Worm (Caenorhabditis elegans) whole organism, L1 larva: ENCODE measurements around the gene abi-1.
A peak's percentile ranks its signal among the peaks of the same experiment; 100 is the strongest.

ENCODE experiments used
- Y116A8C.19 ChIP-seq: sonication (generic microtip); optimal IDR thresholded peaks from 2 replicates; lab custom pipeline; 2016; ENCODE audit warnings: missing compliant biosample characterization, missing genetic modification characterization, borderline replicate concordance
- aha-1 ChIP-seq: fragments of 150-350 bp; optimal IDR thresholded peaks from 2 replicates; lab custom pipeline; 2014; ENCODE audit warnings: missing biosample characterization, missing genetic modification characterization
- aly-2 ChIP-seq: fragments of 150-350 bp; optimal IDR thresholded peaks from 2 replicates; lab custom pipeline; 2014; ENCODE audit warnings: missing biosample characterization, missing genetic modification characterization
- blmp-1 ChIP-seq: fragments of 150-350 bp; optimal IDR thresholded peaks from 2 replicates; lab custom pipeline; 2014; ENCODE audit warnings: missing biosample characterization, missing genetic modification characterization
- ceh-88 ChIP-seq: fragments of 200-800 bp; sonication (Bioruptor generic); IDR thresholded peaks from 2 replicates; pipeline ENCODE4 v1.3.6; 2022; ENCODE audit warnings: missing genetic modification characterization, missing compliant biosample characterization
- dpl-1 ChIP-seq, 3 experiments: fragments of 150-350 bp in 2 of 3; sonication (generic microtip) in 1 of 3; optimal IDR thresholded peaks; 2 replicates each; lab custom pipeline; 2014 to 2017; ENCODE audit warnings: missing biosample characterization in 3 of 3, missing genetic modification characterization in 3 of 3, missing genetic modification reagents in 3 of 3
- dsc-1 ChIP-seq: sonication (generic microtip); optimal IDR thresholded peaks from 2 replicates; lab custom pipeline; 2016; ENCODE audit warnings: mild to moderate bottlenecking, missing genetic modification characterization, missing compliant biosample characterization
- efl-1 ChIP-seq, 4 experiments: fragments of 150-350 bp; optimal IDR thresholded peaks in 3 of 4; peaks in 1 of 4; 1 replicate in 1 of 4; 2 replicates in 3 of 4; lab custom pipeline; 2014; ENCODE audit warnings: missing biosample characterization in 2 of 4, missing genetic modification characterization in 2 of 4, missing genetic modification reagents in 2 of 4
- efl-3 ChIP-seq: fragments of 200-800 bp; sonication (Bioruptor generic); optimal IDR thresholded peaks from 2 replicates; lab custom pipeline; 2018; ENCODE audit warnings: mild to moderate bottlenecking, missing genetic modification characterization, missing compliant biosample characterization
- elt-2 ChIP-seq: sonication (generic microtip); optimal IDR thresholded peaks from 2 replicates; lab custom pipeline; 2016; ENCODE audit warnings: missing genetic modification characterization, mild to moderate bottlenecking, inconsistent platforms, missing compliant biosample characterization, missing genetic modification reagents
- ets-5 ChIP-seq: fragments of 200-800 bp; sonication (Bioruptor generic); IDR thresholded peaks from 2 replicates; pipeline ENCODE4 v1.3.6; 2022; ENCODE audit warnings: missing genetic modification characterization, missing compliant biosample characterization
- fkh-10 ChIP-seq: sonication (generic microtip); optimal IDR thresholded peaks from 2 replicates; lab custom pipeline; 2017; ENCODE audit warnings: missing biosample characterization, missing genetic modification reagents, missing genetic modification characterization
- grh-1 ChIP-seq: fragments of 200-800 bp; sonication (Bioruptor generic); IDR thresholded peaks from 2 replicates; pipeline ENCODE4 v1.3.6; 2022; ENCODE audit warnings: missing genetic modification reagents, missing genetic modification characterization, missing compliant biosample characterization
- hlh-17 ChIP-seq: fragments of 200-800 bp; sonication (Bioruptor generic); optimal IDR thresholded peaks from 2 replicates; lab custom pipeline; 2018; ENCODE audit warnings: missing genetic modification characterization, mild to moderate bottlenecking, missing compliant biosample characterization, moderate library complexity, borderline replicate concordance
- jun-1 ChIP-seq: fragments of 150-350 bp; optimal IDR thresholded peaks from 2 replicates; lab custom pipeline; 2014; ENCODE audit warnings: missing biosample characterization, missing genetic modification reagents, missing genetic modification characterization
- lin-15B ChIP-seq: fragments of 150-350 bp; sonication (generic microtip); optimal IDR thresholded peaks from 3 replicates; lab custom pipeline; 2014; ENCODE audit warnings: missing biosample characterization, missing genetic modification characterization
- lin-35 ChIP-seq, 2 experiments: fragments of 150-350 bp; optimal IDR thresholded peaks; 2 replicates each; lab custom pipeline; 2014; ENCODE audit warnings: missing biosample characterization in 2 of 2, missing genetic modification characterization in 2 of 2, missing genetic modification reagents in 2 of 2
- lsy-2 ChIP-seq, 2 experiments: fragments of 150-350 bp; optimal IDR thresholded peaks; 2 replicates each; lab custom pipeline; 2014; ENCODE audit warnings: missing biosample characterization in 2 of 2, missing genetic modification characterization in 2 of 2
- mdl-1 ChIP-seq, 2 experiments: fragments of 150-350 bp; optimal IDR thresholded peaks; 2 replicates each; lab custom pipeline; 2014 to 2017; ENCODE audit warnings: missing biosample characterization in 2 of 2, missing genetic modification characterization in 2 of 2, inconsistent platforms in 1 of 2
- mep-1 ChIP-seq: fragments of 150-350 bp; optimal IDR thresholded peaks from 2 replicates; lab custom pipeline; 2014; ENCODE audit warnings: missing biosample characterization, missing genetic modification characterization
- nhr-19 ChIP-seq: fragments of 200-800 bp; sonication (Bioruptor generic); conservative IDR thresholded peaks from 2 replicates; pipeline ENCODE4 v1.3.6; 2022; ENCODE audit warnings: missing genetic modification characterization, missing compliant biosample characterization
- nhr-47 ChIP-seq: sonication (generic microtip); optimal IDR thresholded peaks from 2 replicates; lab custom pipeline; 2016; ENCODE audit warnings: mild to moderate bottlenecking, missing genetic modification characterization, moderate library complexity, missing compliant biosample characterization
- nhr-71 ChIP-seq: sonication (generic microtip); optimal IDR thresholded peaks from 2 replicates; lab custom pipeline; 2016; ENCODE audit warnings: mild to moderate bottlenecking, missing genetic modification characterization, moderate library complexity, missing compliant biosample characterization
- nhr-76 ChIP-seq: sonication (generic microtip); optimal IDR thresholded peaks from 2 replicates; lab custom pipeline; 2017; ENCODE audit warnings: missing biosample characterization, missing genetic modification characterization
- nhr-84 ChIP-seq: sonication (generic microtip); optimal IDR thresholded peaks from 2 replicates; lab custom pipeline; 2017; ENCODE audit warnings: missing biosample characterization, missing genetic modification characterization
- nhr-85 ChIP-seq: sonication (generic microtip); peaks from one replicate; lab custom pipeline; 2016; ENCODE audit warnings: missing genetic modification characterization, inconsistent platforms, missing compliant biosample characterization
- nhr-90 ChIP-seq: sonication (generic microtip); optimal IDR thresholded peaks from 2 replicates; lab custom pipeline; 2016; ENCODE audit warnings: mild to moderate bottlenecking, missing genetic modification characterization, missing compliant biosample characterization; ENCODE audit not compliant: poor library complexity
- pax-3 ChIP-seq: fragments of 200-800 bp; sonication (Bioruptor generic); optimal IDR thresholded peaks from 2 replicates; lab custom pipeline; 2018; ENCODE audit warnings: mild to moderate bottlenecking, missing genetic modification characterization, moderate library complexity, missing compliant biosample characterization
- snpc-4 ChIP-seq: fragments of 150-350 bp; optimal IDR thresholded peaks from 2 replicates; lab custom pipeline; 2014; ENCODE audit warnings: missing biosample characterization, missing genetic modification characterization
- snu-23 ChIP-seq: sonication (generic microtip); optimal IDR thresholded peaks from 2 replicates; lab custom pipeline; 2016; ENCODE audit warnings: missing genetic modification characterization, missing compliant biosample characterization
- sptf-1 ChIP-seq: fragments of 150-350 bp; optimal IDR thresholded peaks from 2 replicates; lab custom pipeline; 2014; ENCODE audit warnings: missing biosample characterization, missing genetic modification characterization
- swsn-7 ChIP-seq: sonication (generic microtip); optimal IDR thresholded peaks from 2 replicates; lab custom pipeline; 2016; ENCODE audit warnings: missing genetic modification characterization, missing compliant biosample characterization
- tbx-2 ChIP-seq: sonication (generic microtip); optimal IDR thresholded peaks from 2 replicates; lab custom pipeline; 2016; ENCODE audit warnings: missing genetic modification characterization, missing compliant biosample characterization
- tlp-1 ChIP-seq: fragments of 150-350 bp; optimal IDR thresholded peaks from 2 replicates; lab custom pipeline; 2014; ENCODE audit warnings: missing biosample characterization, missing genetic modification characterization
- unc-130 ChIP-seq: fragments of 150-350 bp; optimal IDR thresholded peaks from 2 replicates; lab custom pipeline; 2017; ENCODE audit warnings: missing biosample characterization, missing genetic modification characterization, inconsistent platforms
- unc-62 ChIP-seq: fragments of 150-350 bp; optimal IDR thresholded peaks from 2 replicates; lab custom pipeline; 2014; ENCODE audit warnings: missing biosample characterization, missing genetic modification reagents, missing genetic modification characterization
- unc-86 ChIP-seq: sonication (generic microtip); optimal IDR thresholded peaks from 2 replicates; lab custom pipeline; 2016; ENCODE audit warnings: missing genetic modification characterization, missing compliant biosample characterization
- xbp-1 ChIP-seq: sonication (generic microtip); optimal IDR thresholded peaks from 2 replicates; lab custom pipeline; 2016; ENCODE audit warnings: missing genetic modification characterization, missing compliant biosample characterization
- ztf-4 ChIP-seq: fragments of 150-350 bp; optimal IDR thresholded peaks from 2 replicates; lab custom pipeline; 2014; ENCODE audit warnings: missing biosample characterization, missing genetic modification characterization

abi-1 gene

DNA sequence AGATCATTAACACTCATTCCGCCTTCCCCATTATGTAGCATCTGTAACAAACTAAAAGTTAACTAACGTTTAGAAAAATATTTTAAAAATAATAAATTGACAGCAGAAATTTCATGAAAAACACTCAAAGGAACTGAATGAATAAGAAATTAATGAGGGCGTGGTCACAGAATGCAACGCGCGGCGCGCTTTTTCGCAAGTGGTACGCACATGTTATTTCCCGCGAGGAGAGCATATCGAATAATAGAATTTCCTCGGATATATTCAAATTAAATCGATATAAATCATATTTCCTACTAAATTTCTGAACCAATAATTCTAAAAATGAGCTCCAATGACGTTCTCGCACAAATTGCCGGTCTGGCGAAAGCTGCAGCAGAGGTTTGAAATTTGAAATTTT is at the start of gene abi-1, which contains the start of gene arle-14:
abi-1 (minus strand) TSS at position 51 of the 400 bp plus-strand sequence.
arle-14 (plus strand) TSS at position 217 of the 400 bp plus-strand sequence.
- TF ChIP-seq nhr-76 (tag; lab: Kevin White, UChicago) (no peak), unc-130 (tag; lab: Kevin White, UChicago) (peak; percentile 9), ztf-4 (tag; lab: Kevin White, UChicago) (no peak), snpc-4 (no peak), nhr-84 (tag; lab: Kevin White, UChicago) (no peak), ceh-88 (GFP tag; lab: Robert Waterston, UW) (no peak), efl-1 (optimal IDR thresholded peaks at IDR 0.05; lab: Kevin White, UChicago) (peak; percentile 8 to 32), efl-1 (GFP tag; optimal IDR thresholded peaks at IDR 0.05 in 1 of 2; lab: Kevin White, UChicago) (peak; percentile 3 to 83), hlh-17 (GFP tag; lab: Kevin White, UChicago) (no peak), xbp-1 (tag; lab: Kevin White, UChicago) (peak; percentile 30), aly-2 (tag; lab: Kevin White, UChicago) (no peak), lin-35 (GFP tag; optimal IDR thresholded peaks at IDR 0.05; lab: Kevin White, UChicago) (peak; percentile 17 to 22), fkh-10 (GFP tag; lab: Kevin White, UChicago) (no peak), nhr-47 (tag; lab: Kevin White, UChicago) (peak; percentile 21), mep-1 (tag; lab: Kevin White, UChicago) (peak; percentile 18), dpl-1 (GFP tag; optimal IDR thresholded peaks at IDR 0.05; lab: Kevin White, UChicago) (peak in 2 of 3 experiments; percentile 22 to 32), dsc-1 (tag; lab: Kevin White, UChicago) (peak; percentile 50), pax-3 (no peak), snu-23 (peak; percentile 24), efl-3 (no peak), nhr-19 (GFP tag; lab: Robert Waterston, UW) (no peak), lsy-2 (tag; optimal IDR thresholded peaks at IDR 0.05; lab: Kevin White, UChicago) (peak; percentile 3 to 30), nhr-71 (peak; percentile 42), nhr-90 (tag; lab: Kevin White, UChicago) (peak; percentile 10), tbx-2 (tag; lab: Kevin White, UChicago) (peak; percentile 2), unc-86 (tag; lab: Kevin White, UChicago) (no peak), swsn-7 (tag; lab: Kevin White, UChicago) (peak; percentile 29), nhr-85 (tag; lab: Kevin White, UChicago) (peak; percentile 37)

ce11 chrIII:5740666-5741065 is 48.1 kb upstream of the abi-1 start, which contains the start of gene B0244.16:
Gene B0244.16 (plus strand): TSS chrIII:5740966.
- TF ChIP-seq unc-62 (GFP tag; lab: Kevin White, UChicago): no peak
- TF ChIP-seq efl-1 (optimal IDR thresholded peaks at IDR 0.05; lab: Kevin White, UChicago): no peak
- TF ChIP-seq efl-1 (GFP tag; optimal IDR thresholded peaks at IDR 0.05 in 1 of 2; lab: Kevin White, UChicago): peak in 1 of 2 experiments; percentile 15
- TF ChIP-seq swsn-7 (tag; lab: Kevin White, UChicago): no peak
- no peak for TF ChIP-seq aly-2 (tag; lab: Kevin White, UChicago)
- TF ChIP-seq mdl-1 (tag; optimal IDR thresholded peaks at IDR 0.05; lab: Kevin White, UChicago): no peak

DNA sequence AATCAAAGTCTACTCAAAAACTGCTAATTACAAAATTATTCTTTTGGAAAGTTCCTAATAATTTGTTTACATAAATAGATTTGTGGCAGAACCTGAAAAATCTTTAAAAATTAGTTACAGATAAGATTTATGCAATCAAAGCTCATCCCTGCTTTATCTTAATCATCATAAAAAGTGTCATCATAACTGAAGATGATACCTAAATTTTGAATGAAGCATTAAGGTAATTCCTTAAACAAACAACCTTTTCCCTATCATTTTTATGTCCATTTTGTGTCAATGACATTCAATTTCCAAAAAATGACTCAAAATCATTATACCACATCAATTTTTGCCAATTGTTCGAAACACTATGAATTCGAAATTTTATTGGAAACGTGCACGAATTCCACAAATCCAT is 45.2 kb upstream of the abi-1 start, which contains the start of gene B0244.6:
B0244.6 (plus strand) TSS at position 301 of the 400 bp plus-strand sequence.
- no peak for TF ChIP-seq sptf-1 (tag; lab: Kevin White, UChicago)
- TF ChIP-seq ets-5: no peak
- no peak for TF ChIP-seq aha-1 (tag; lab: Kevin White, UChicago)
- TF ChIP-seq aly-2 (tag; lab: Kevin White, UChicago): no peak
- TF ChIP-seq ztf-4 (tag; lab: Kevin White, UChicago): no peak
- TF ChIP-seq grh-1 (GFP tag; lab: Robert Waterston, UW): no peak

DNA sequence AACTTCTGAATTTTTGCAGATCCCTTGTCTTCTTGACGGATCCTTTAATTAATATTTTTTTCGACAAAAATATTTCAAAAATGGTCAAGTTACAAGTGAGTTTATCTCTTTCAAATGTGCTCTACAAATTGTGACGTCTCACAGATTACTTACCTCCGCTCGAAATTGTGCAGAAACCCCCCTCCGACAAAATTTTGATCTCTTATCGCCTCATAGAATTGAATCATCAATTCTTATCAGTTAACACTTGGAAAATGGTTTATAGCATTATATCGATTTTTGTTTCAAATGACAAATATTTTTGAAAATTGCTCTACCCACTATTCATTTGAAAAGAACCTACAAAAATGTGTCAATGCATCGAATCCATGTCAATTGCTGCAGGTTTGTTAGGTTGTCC is 42.4 kb upstream of the abi-1 start, which contains the start of gene B0244.10:
B0244.10 (plus strand) TSS at position 254 of the 400 bp plus-strand sequence.
- TF ChIP-seq tlp-1 (tag; lab: Kevin White, UChicago): peak; percentile 28
- no peak for TF ChIP-seq xbp-1 (tag; lab: Kevin White, UChicago)
- TF ChIP-seq lin-15B (tag; lab: Kevin White, UChicago): no peak
- no peak for TF ChIP-seq dsc-1 (tag; lab: Kevin White, UChicago)
- no peak for TF ChIP-seq Y116A8C.19 (tag; lab: Kevin White, UChicago)
- no peak for TF ChIP-seq jun-1
- TF ChIP-seq elt-2: peak; percentile 74
- no peak for TF ChIP-seq blmp-1 (tag; lab: Kevin White, UChicago)
